Fruit fly (Drosophila melanogaster): ENCODE results near the gene Lsp1beta.

Lsp1beta gene

DNA sequence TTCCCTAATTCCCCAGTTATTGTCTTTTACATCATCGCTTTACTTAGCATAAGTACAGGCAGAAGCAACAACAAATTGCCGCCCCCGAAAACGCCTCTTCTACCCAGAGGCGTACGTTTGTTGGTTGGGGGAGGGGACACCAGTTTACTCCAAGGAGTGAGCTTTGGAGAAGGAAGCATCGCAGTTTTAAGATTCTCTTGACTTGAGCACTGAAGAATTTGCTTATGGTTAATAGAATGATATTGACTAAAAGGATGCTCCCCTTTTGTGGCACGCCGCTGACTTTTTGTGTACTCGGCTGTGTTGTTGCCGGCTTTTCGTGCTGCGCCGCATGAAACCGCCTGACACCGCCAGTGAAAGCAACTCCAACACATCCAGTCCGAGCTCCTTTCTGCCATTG, 38.6 kb downstream of the Lsp1beta start (continued):
- TF ChIP-seq toy (GFP tag; IDR thresholded peaks at IDR 0.05) (no peak), gcm (GFP tag; optimal IDR thresholded peaks at IDR 0.05) (no peak), bbx (GFP tag; IDR thresholded peaks at IDR 0.05; ENCODE audit: partially characterized antibody) (no peak), repo (GFP tag; optimal IDR thresholded peaks at IDR 0.05) (no peak), B-H2 (GFP tag; optimal IDR thresholded peaks at IDR 0.05) (peak; percentile 9), org-1 (GFP tag; optimal IDR thresholded peaks at IDR 0.05) (peak; percentile 32), Hmr (GFP tag; optimal IDR thresholded peaks at IDR 0.05) (peak; percentile 64), dysf (GFP tag; IDR thresholded peaks at IDR 0.05) (peak; percentile 74), h (optimal IDR thresholded peaks at IDR 0.05) (no peak), CG15696 (tag; optimal IDR thresholded peaks at IDR 0.05) (no peak), CG14050 (GFP tag; IDR thresholded peaks at IDR 0.05) (no peak), trem (tag; optimal IDR thresholded peaks at IDR 0.05) (no peak), pb (GFP tag; optimal IDR thresholded peaks at IDR 0.05) (no peak), grau (tag; optimal IDR thresholded peaks at IDR 0.05) (peak; percentile 49), Ets97D (GFP tag; optimal IDR thresholded peaks at IDR 0.05) (no peak), CG6654 (GFP tag; optimal IDR thresholded peaks at IDR 0.05) (no peak), Usf (GFP tag; optimal IDR thresholded peaks at IDR 0.05) (no peak), Stat92E (GFP tag; optimal IDR thresholded peaks at IDR 0.05) (no peak), CG6683 (GFP tag; optimal IDR thresholded peaks at IDR 0.05) (no peak), rib (GFP tag; IDR thresholded peaks at IDR 0.05) (no peak), Gug (GFP tag; IDR thresholded peaks at IDR 0.05) (peak; percentile 28; the same call in 2 of the 4 replicates), amos (GFP tag; IDR thresholded peaks at IDR 0.05; ENCODE audit: partially characterized antibody) (no peak), run (tag; optimal IDR thresholded peaks at IDR 0.05) (no peak), Ets65A (GFP tag) (peak; percentile 93), TFAM (GFP tag; optimal IDR thresholded peaks at IDR 0.05) (no peak), aop (GFP tag; IDR thresholded peaks at IDR 0.05) (no peak), CG6175 (GFP tag; IDR thresholded peaks at IDR 0.05) (peak; percentile 20; the same call in 1 of the 3 replicates), lola (GFP tag; optimal IDR thresholded peaks at IDR 0.05) (no peak), CTCF (GFP tag; optimal IDR thresholded peaks at IDR 0.05) (no peak), eve (GFP tag; optimal IDR thresholded peaks at IDR 0.05) (no peak), zf30C (GFP tag; optimal IDR thresholded peaks at IDR 0.05) (no peak), emc (GFP tag; optimal IDR thresholded peaks at IDR 0.05) (no peak), CG10431 (GFP tag; optimal IDR thresholded peaks at IDR 0.05) (no peak), zfh1 (GFP tag; IDR thresholded peaks at IDR 0.05) (0 out of 3 replicates have a peak, but pooled peaks have one; percentile 5), nau (GFP tag; optimal IDR thresholded peaks at IDR 0.05) (no peak), CG16813 (GFP tag; IDR thresholded peaks at IDR 0.05; ENCODE audit: partially characterized antibody) (no peak), sob (GFP tag; IDR thresholded peaks at IDR 0.05) (no peak; the same call in 1 of the 2 replicates), Atf6 (GFP tag; IDR thresholded peaks at IDR 0.05) (0 out of 2 replicates have a peak, but pooled peaks have one; percentile 24), H2.0 (GFP tag; IDR thresholded peaks at IDR 0.05) (0 out of 2 replicates have a peak, but pooled peaks have one; percentile 29), CG7556 (GFP tag; optimal IDR thresholded peaks at IDR 0.05) (peak; percentile 48), ato (GFP tag; IDR thresholded peaks at IDR 0.05; ENCODE audit: partially characterized antibody) (no peak), lbe (GFP tag; optimal IDR thresholded peaks at IDR 0.05) (no peak), wek (GFP tag; optimal IDR thresholded peaks at IDR 0.05) (no peak), CG8478 (optimal IDR thresholded peaks at IDR 0.05) (no peak), Doc2 (GFP tag; IDR thresholded peaks at IDR 0.05) (no peak), CG9932 (GFP tag; IDR thresholded peaks at IDR 0.05) (peak; percentile 69), Side (GFP tag; optimal IDR thresholded peaks at IDR 0.05) (no peak), CG6813 (GFP tag; optimal IDR thresholded peaks at IDR 0.05) (no peak), so (GFP tag; IDR thresholded peaks at IDR 0.05) (no peak), zfh2 (GFP tag; optimal IDR thresholded peaks at IDR 0.05) (peak; percentile 47), CG32772 (GFP tag; IDR thresholded peaks at IDR 0.05) (peak; percentile 50; the same call in 1 of the 2 replicates), CG12299 (tag; optimal IDR thresholded peaks at IDR 0.05) (peak; percentile 8), Camta (GFP tag; optimal IDR thresholded peaks at IDR 0.05) (no peak)

Data from whole organism, embryonic.